Fruit fly (Drosophila melanogaster): ENCODE data around the gene CG7231.
"Not testable (repeated sequence)": the region's sequence is repeated elsewhere in the genome, so short reads cannot be mapped to it uniquely, and the experiment has no call there.

CG7231 gene

dm6 chr2L:7983646-7984045 is at the start of gene CG7231:
CG7231 (plus strand) TSS chr2L:7983946.
- not testable (repeated sequence) for TF ChIP-seq ss, CG6854, Eip75B (GFP tag; optimal IDR thresholded peaks at IDR 0.05)

- peak in 1 of 2 experiments; percentile 11 for TF ChIP-seq ss (GFP tag; optimal IDR thresholded peaks at IDR 0.05)
- no peak for TF ChIP-seq Hr38 (GFP tag; optimal IDR thresholded peaks at IDR 0.05)
Observed at dm6 chr2L:7936391-7936790, 47.4 kb upstream of the CG7231 start.

- TF ChIP-seq salr (GFP tag; optimal IDR thresholded peaks at IDR 0.05) (peak in 1 of 2 experiments; percentile 16), CG15336 (GFP tag; IDR thresholded peaks at IDR 0.05) (peak; percentile 87), net (GFP tag; optimal IDR thresholded peaks at IDR 0.05) (peak; percentile 33), CG10669 (GFP tag; optimal IDR thresholded peaks at IDR 0.05) (no peak), Met (GFP tag; optimal IDR thresholded peaks at IDR 0.05) (no peak), CG6163 (GFP tag; IDR thresholded peaks at IDR 0.05) (peak; percentile 54; the same call in 2 of the 3 replicates), Sox14 (GFP tag; optimal IDR thresholded peaks at IDR 0.05) (peak; percentile 1), eg (GFP tag; IDR thresholded peaks at IDR 0.05) (peak; percentile 61), Hr39 (GFP tag; optimal IDR thresholded peaks at IDR 0.05) (no peak), Hr4 (GFP tag; optimal IDR thresholded peaks at IDR 0.05) (peak; percentile 85), CG7368 (GFP tag; optimal IDR thresholded peaks at IDR 0.05) (no peak), dsx (GFP tag; optimal IDR thresholded peaks at IDR 0.05; ENCODE audit: poor library complexity, severe bottlenecking) (no peak), OdsH (GFP tag; optimal IDR thresholded peaks at IDR 0.05) (peak; percentile 21), dac (GFP tag; optimal IDR thresholded peaks at IDR 0.05) (peak; percentile 44), Smox (GFP tag; optimal IDR thresholded peaks at IDR 0.05) (no peak), CG6276 (GFP tag; optimal IDR thresholded peaks at IDR 0.05) (peak; percentile 68), CG3032 (tag; optimal IDR thresholded peaks at IDR 0.05) (no peak), Gug (GFP tag; IDR thresholded peaks at IDR 0.05) (peak; percentile 54), Ets96B (tag; optimal IDR thresholded peaks at IDR 0.05) (no peak), CG8119 (GFP tag; IDR thresholded peaks at IDR 0.05) (peak; percentile 82), CG11294 (GFP tag; IDR thresholded peaks at IDR 0.05) (peak; percentile 10; the same call in 1 of the 2 replicates), CG32006 (GFP tag; optimal IDR thresholded peaks at IDR 0.05) (peak; percentile 86), Lpt (GFP tag; optimal IDR thresholded peaks at IDR 0.05) (peak; percentile 29), Blimp-1 (GFP tag; optimal IDR thresholded peaks at IDR 0.05) (no peak), CG6854 (GFP tag; optimal IDR thresholded peaks at IDR 0.05) (no peak), Ets21C (GFP tag; optimal IDR thresholded peaks at IDR 0.05) (no peak), Sox102F (GFP tag; optimal IDR thresholded peaks at IDR 0.05) (no peak), achi (GFP tag; optimal IDR thresholded peaks at IDR 0.05) (peak; percentile 46), Eip78C (GFP tag) (peak; percentile 68), esn (GFP tag; optimal IDR thresholded peaks at IDR 0.05) (no peak), spab (GFP tag; optimal IDR thresholded peaks at IDR 0.05) (no peak), vri (GFP tag; optimal IDR thresholded peaks at IDR 0.05) (no peak), cyc (GFP tag; optimal IDR thresholded peaks at IDR 0.05) (no peak), fd59A (GFP tag; optimal IDR thresholded peaks at IDR 0.05) (no peak), Eip75B (GFP tag; optimal IDR thresholded peaks at IDR 0.05) (no peak), CG16779 (tag; optimal IDR thresholded peaks at IDR 0.05) (no peak), pdm3 (GFP tag; optimal IDR thresholded peaks at IDR 0.05) (peak; percentile 21), CG4318 (GFP tag; optimal IDR thresholded peaks at IDR 0.05) (peak; percentile 63), Hr38 (GFP tag; optimal IDR thresholded peaks at IDR 0.05) (no peak)
Observed at dm6 chr2L:7938488-7938887, 45.3 kb upstream of the CG7231 start.
